Fruit fly (Drosophila melanogaster) whole organism, adult: ENCODE measurements around the gene CG6398.

Experiments
- CG33017 ChIP-seq: fragments of 200-800 bp; sonication (Bioruptor generic); optimal IDR thresholded peaks from 2 replicates; lab custom pipeline; 2018; ENCODE audit warnings: missing biosample characterization, mild to moderate bottlenecking, missing genetic modification characterization, moderate library complexity
- bab1 ChIP-seq: fragments of 200-800 bp; sonication (Bioruptor generic); optimal IDR thresholded peaks from 3 replicates; lab custom pipeline; 2019; ENCODE audit warnings: missing biosample characterization, mild to moderate bottlenecking, missing genetic modification characterization, moderate library complexity
- cic ChIP-seq: fragments of 200-800 bp; sonication (Bioruptor generic); optimal IDR thresholded peaks from 2 replicates; lab custom pipeline; 2017; ENCODE audit warnings: missing biosample characterization, mild to moderate bottlenecking, missing genetic modification characterization, moderate library complexity

DNA sequence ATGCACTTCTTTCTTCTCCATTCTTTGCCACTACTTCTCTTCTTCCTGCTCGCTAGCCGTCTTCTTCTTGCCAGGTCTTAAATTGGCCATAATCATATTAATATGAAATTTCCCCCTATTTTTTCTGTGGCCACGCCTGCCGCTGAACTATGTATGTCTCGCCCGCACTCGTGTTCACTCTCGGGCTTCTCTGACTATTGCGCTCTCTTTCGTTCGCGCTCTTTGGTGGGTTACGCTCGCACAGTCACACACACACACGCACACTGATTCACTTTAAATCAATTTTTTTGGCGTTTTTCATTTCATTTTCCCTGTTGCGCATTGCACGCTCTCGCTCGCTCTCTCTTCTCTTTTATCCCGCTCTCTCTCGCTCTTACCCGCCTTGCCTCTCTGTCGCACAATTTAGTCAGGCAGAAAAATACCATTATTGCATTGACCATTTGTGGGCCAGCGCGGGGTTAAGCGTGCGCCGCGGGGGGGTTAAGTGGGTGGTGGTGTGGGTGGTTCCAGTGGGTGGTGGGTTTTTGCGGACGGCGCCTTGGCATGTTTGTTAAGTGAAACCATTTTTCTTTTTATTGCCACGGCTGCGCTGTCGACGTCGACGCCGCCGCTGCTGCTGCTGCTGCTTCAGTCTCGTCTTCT is 41.1 kb upstream of the CG6398 start:
- TF ChIP-seq CG33017 (no peak), bab1 (GFP tag; lab: Kevin White, UChicago) (no peak), cic (GFP tag; lab: Kevin White, UChicago) (no peak)
